Fruit fly (Drosophila melanogaster): ENCODE data around the gene cu.

dm6 chr3R:11234918-11235371 lies 37.6 kb downstream of the cu start, which contains the start of the genes Arfip and CG17721:
- no peak for TF ChIP-seq psq (optimal IDR thresholded peaks at IDR 0.05)
- TF ChIP-seq Dll (optimal IDR thresholded peaks at IDR 0.05), result no peak
- no peak for TF ChIP-seq CG8478 (optimal IDR thresholded peaks at IDR 0.05)
- TF ChIP-seq pan (optimal IDR thresholded peaks at IDR 0.05), result no peak
